Worm (Caenorhabditis elegans) whole organism, L3 larva: ENCODE measurements around the gene R193.2.

Experiments
- ZK546.5 ChIP-seq: sonication (generic microtip); optimal IDR thresholded peaks from 2 replicates; lab custom pipeline; 2017; ENCODE audit warnings: missing biosample characterization, missing genetic modification characterization
- aly-2 ChIP-seq: fragments of 150-350 bp; optimal IDR thresholded peaks from 2 replicates; lab custom pipeline; 2014; ENCODE audit warnings: missing biosample characterization, missing genetic modification characterization
- ama-1 ChIP-seq: fragments of 150-350 bp; optimal IDR thresholded peaks from 2 replicates; lab custom pipeline; 2018
- ceh-16 ChIP-seq: sonication (generic microtip); optimal IDR thresholded peaks from 2 replicates; lab custom pipeline; 2017; ENCODE audit warnings: missing biosample characterization, missing genetic modification characterization
- ceh-28 ChIP-seq: fragments of 150-350 bp; optimal IDR thresholded peaks from 2 replicates; lab custom pipeline; 2014; ENCODE audit warnings: missing biosample characterization, missing genetic modification reagents, missing genetic modification characterization
- ceh-82 ChIP-seq: fragments of 150-350 bp; optimal IDR thresholded peaks from 2 replicates; lab custom pipeline; 2014; ENCODE audit warnings: missing biosample characterization, missing genetic modification characterization
- ceh-9 ChIP-seq: sonication (generic microtip); optimal IDR thresholded peaks from 2 replicates; lab custom pipeline; 2018; ENCODE audit warnings: missing biosample characterization, missing genetic modification characterization
- daf-12 ChIP-seq: fragments of 150-350 bp; optimal IDR thresholded peaks from 2 replicates; lab custom pipeline; 2014; ENCODE audit warnings: missing biosample characterization, missing genetic modification reagents, missing genetic modification characterization
- egl-27 ChIP-seq: sonication (generic microtip); optimal IDR thresholded peaks from 4 replicates; lab custom pipeline; 2017; ENCODE audit warnings: missing biosample characterization, missing genetic modification reagents, missing genetic modification characterization
- egl-5 ChIP-seq: fragments of 150-350 bp; optimal IDR thresholded peaks from 2 replicates; lab custom pipeline; 2017; ENCODE audit warnings: missing biosample characterization, missing genetic modification reagents, missing genetic modification characterization, inconsistent platforms
- elt-1 ChIP-seq: fragments of 150-350 bp; optimal IDR thresholded peaks from 2 replicates; lab custom pipeline; 2014; ENCODE audit warnings: missing biosample characterization, missing genetic modification characterization
- elt-2 ChIP-seq: sonication (generic microtip); optimal IDR thresholded peaks from 2 replicates; lab custom pipeline; 2016; ENCODE audit warnings: missing genetic modification reagents, mild to moderate bottlenecking, missing genetic modification characterization, missing compliant biosample characterization
- elt-3 ChIP-seq, 3 experiments: fragments of 150-350 bp in 1 of 3; sonication (generic microtip) in 2 of 3; optimal IDR thresholded peaks; 2 replicates in 2 of 3; 4 replicates in 1 of 3; lab custom pipeline; 2014 to 2017; ENCODE audit warnings: missing biosample characterization in 3 of 3, missing genetic modification characterization in 3 of 3
- eor-1 ChIP-seq, 2 experiments: fragments of 150-350 bp; optimal IDR thresholded peaks; 2 replicates each; lab custom pipeline; 2014 to 2018; ENCODE audit warnings: missing biosample characterization in 2 of 2, missing genetic modification characterization in 2 of 2
- fkh-10 ChIP-seq: sonication (generic microtip); optimal IDR thresholded peaks from 2 replicates; lab custom pipeline; 2017; ENCODE audit warnings: missing biosample characterization, missing genetic modification reagents, missing genetic modification characterization
- fkh-2 ChIP-seq: fragments of 150-350 bp; optimal IDR thresholded peaks from 2 replicates; lab custom pipeline; 2014; ENCODE audit warnings: missing biosample characterization, missing genetic modification reagents, missing genetic modification characterization
- hmg-11 ChIP-seq: sonication (generic microtip); optimal IDR thresholded peaks from 2 replicates; lab custom pipeline; 2016; ENCODE audit warnings: missing genetic modification characterization, missing compliant biosample characterization
- lin-39 ChIP-seq: fragments of 150-350 bp; optimal IDR thresholded peaks from 2 replicates; lab custom pipeline; 2018; ENCODE audit warnings: missing biosample characterization, missing genetic modification reagents, missing genetic modification characterization
- lsy-12 ChIP-seq: sonication (generic microtip); optimal IDR thresholded peaks from 2 replicates; lab custom pipeline; 2016; ENCODE audit warnings: mild to moderate bottlenecking, missing genetic modification characterization, missing compliant biosample characterization
- mml-1 ChIP-seq: fragments of 150-350 bp; sonication (generic microtip); optimal IDR thresholded peaks from 3 replicates; lab custom pipeline; 2014; ENCODE audit warnings: missing biosample characterization, missing genetic modification characterization
- nfya-1 ChIP-seq: sonication (generic microtip); optimal IDR thresholded peaks from 2 replicates; lab custom pipeline; 2017; ENCODE audit warnings: missing genetic modification characterization, mild to moderate bottlenecking, missing compliant biosample characterization, antibody characterized with exemption, moderate library complexity; ENCODE audit not compliant: insufficient read depth
- nhr-11 ChIP-seq: fragments of 150-350 bp; optimal IDR thresholded peaks from 2 replicates; lab custom pipeline; 2014; ENCODE audit warnings: missing biosample characterization, missing genetic modification characterization
- nhr-12 ChIP-seq: fragments of 150-350 bp; optimal IDR thresholded peaks from 2 replicates; lab custom pipeline; 2014; ENCODE audit warnings: missing biosample characterization, missing genetic modification characterization
- nhr-23 ChIP-seq: fragments of 150-350 bp; optimal IDR thresholded peaks from 2 replicates; lab custom pipeline; 2014; ENCODE audit warnings: missing biosample characterization, missing genetic modification reagents, missing genetic modification characterization
- nhr-237 ChIP-seq: fragments of 150-350 bp; optimal IDR thresholded peaks from 2 replicates; lab custom pipeline; 2014; ENCODE audit warnings: missing biosample characterization, missing genetic modification characterization
- nhr-25 ChIP-seq: sonication (generic microtip); optimal IDR thresholded peaks from 2 replicates; lab custom pipeline; 2017; ENCODE audit warnings: missing biosample characterization, missing genetic modification characterization
- nhr-28 ChIP-seq: fragments of 150-350 bp; optimal IDR thresholded peaks from 2 replicates; lab custom pipeline; 2014; ENCODE audit warnings: missing biosample characterization, missing genetic modification characterization
- nhr-43 ChIP-seq: sonication (generic microtip); optimal IDR thresholded peaks from 2 replicates; lab custom pipeline; 2016; ENCODE audit warnings: mild to moderate bottlenecking, missing genetic modification characterization, missing compliant biosample characterization; ENCODE audit not compliant: poor library complexity, severe bottlenecking
- nhr-76 ChIP-seq: fragments of 150-350 bp; sonication (generic microtip); optimal IDR thresholded peaks from 5 replicates; lab custom pipeline; 2014; ENCODE audit warnings: missing biosample characterization, missing genetic modification characterization
- pha-4 ChIP-seq: fragments of 150-350 bp; optimal IDR thresholded peaks from 2 replicates; lab custom pipeline; 2014; ENCODE audit warnings: missing biosample characterization, missing genetic modification reagents, missing genetic modification characterization
- pqm-1 ChIP-seq: fragments of 150-350 bp; optimal IDR thresholded peaks from 2 replicates; lab custom pipeline; 2017; ENCODE audit warnings: missing biosample characterization, missing genetic modification characterization, inconsistent platforms
- sea-2 ChIP-seq: fragments of 150-350 bp; sonication (generic microtip); optimal IDR thresholded peaks from 4 replicates; lab custom pipeline; 2014; ENCODE audit warnings: missing biosample characterization, missing genetic modification reagents, missing genetic modification characterization
- skn-1 ChIP-seq: fragments of 150-350 bp; optimal IDR thresholded peaks from 2 replicates; lab custom pipeline; 2014; ENCODE audit warnings: missing biosample characterization, missing genetic modification characterization
- snpc-4 ChIP-seq: fragments of 150-350 bp; optimal IDR thresholded peaks from 2 replicates; lab custom pipeline; 2014; ENCODE audit warnings: missing biosample characterization, missing genetic modification characterization
- tbx-2 ChIP-seq: sonication (generic microtip); optimal IDR thresholded peaks from 2 replicates; lab custom pipeline; 2016; ENCODE audit warnings: mild to moderate bottlenecking, missing genetic modification characterization, missing compliant biosample characterization
- unc-62 ChIP-seq: fragments of 150-350 bp; sonication (generic microtip); optimal IDR thresholded peaks from 4 replicates; lab custom pipeline; 2014; ENCODE audit warnings: missing biosample characterization, missing genetic modification reagents, missing genetic modification characterization
- zag-1 ChIP-seq: fragments of 150-350 bp; optimal IDR thresholded peaks from 2 replicates; lab custom pipeline; 2014; ENCODE audit warnings: missing biosample characterization, missing genetic modification characterization
- ztf-11 ChIP-seq: fragments of 150-350 bp; optimal IDR thresholded peaks from 2 replicates; lab custom pipeline; 2014; ENCODE audit warnings: missing biosample characterization, missing genetic modification characterization

The R193.2 gene

DNA sequence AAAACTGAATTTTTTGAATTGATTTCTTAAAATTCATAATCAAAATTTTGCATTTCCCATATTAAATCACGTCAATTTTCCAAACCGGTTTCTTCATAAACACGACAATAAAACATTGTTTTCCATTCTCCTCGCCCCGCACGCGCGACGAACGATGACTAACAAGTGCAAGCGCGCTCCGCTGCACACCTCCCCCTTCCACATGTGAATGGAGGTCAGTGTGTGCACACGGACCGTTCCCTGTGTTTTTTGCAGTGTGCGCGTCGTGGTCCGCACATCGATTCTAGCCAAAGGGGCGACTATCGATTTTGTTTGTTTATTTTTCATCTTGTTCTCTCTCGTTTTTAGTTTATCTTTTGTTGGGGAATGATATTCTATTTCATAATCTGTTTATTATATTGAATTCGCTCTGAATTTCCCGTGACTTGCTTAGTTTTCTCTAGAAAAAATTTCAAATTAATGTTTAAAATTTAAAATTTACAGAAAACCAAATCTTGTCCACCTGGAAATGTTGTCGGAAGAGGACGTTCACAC is 19.8 kb downstream of the R193.2 start, which contains the start of gene snx-1 (continued):
- no peak for TF ChIP-seq elt-1 (tag; lab: Kevin White, UChicago)
- peak; percentile 41 for TF ChIP-seq nfya-1
- TF ChIP-seq pqm-1 (tag; lab: Kevin White, UChicago): peak; percentile 20
- no peak for TF ChIP-seq daf-12
- no peak for TF ChIP-seq egl-27 (tag; lab: Kevin White, UChicago)
- no peak for TF ChIP-seq lsy-12
- peak; percentile 38 for TF ChIP-seq nhr-43 (tag; lab: Kevin White, UChicago)
- TF ChIP-seq nhr-23: peak; percentile 44
- TF ChIP-seq nhr-11 (tag; lab: Kevin White, UChicago): no peak
- TF ChIP-seq skn-1: peak; percentile 34
- peak; percentile 64 for TF ChIP-seq pha-4
- TF ChIP-seq, all 47 proteins: peak for 17

DNA sequence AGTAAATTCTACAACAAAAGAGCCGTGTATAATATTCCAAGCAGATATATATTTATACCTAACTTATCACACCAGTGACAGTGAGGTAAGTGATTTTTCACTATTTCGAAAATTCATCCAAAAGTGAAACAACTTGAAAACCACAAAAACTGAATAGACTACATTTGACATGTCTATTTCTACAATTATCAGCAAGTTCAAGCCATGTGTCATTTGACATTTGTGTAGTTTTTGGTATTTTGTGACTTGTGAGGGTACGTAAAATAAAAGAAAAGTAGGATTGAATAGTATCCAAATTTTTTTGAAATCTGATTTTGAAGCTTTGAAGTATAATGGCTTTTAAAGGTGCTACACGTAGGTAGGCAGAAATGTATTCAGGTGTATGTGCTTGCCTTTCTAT is 22.2 kb downstream of the R193.2 start:
- TF ChIP-seq egl-27 (tag; lab: Kevin White, UChicago) (no peak), nhr-28 (no peak), elt-3 (tag; optimal IDR thresholded peaks at IDR 0.05; lab: Kevin White, UChicago) (no peak), nhr-25 (no peak), tbx-2 (tag; lab: Kevin White, UChicago) (no peak), lsy-12 (no peak), mml-1 (no peak), daf-12 (no peak), elt-1 (tag; lab: Kevin White, UChicago) (no peak), sea-2 (GFP tag; lab: Kevin White, UChicago) (no peak), skn-1 (no peak), pqm-1 (tag; lab: Kevin White, UChicago) (no peak), nhr-11 (tag; lab: Kevin White, UChicago) (no peak), ceh-82 (tag; lab: Kevin White, UChicago) (no peak), ceh-28 (no peak), fkh-2 (tag; lab: Kevin White, UChicago) (no peak), fkh-10 (GFP tag; lab: Kevin White, UChicago) (no peak), ZK546.5 (tag; lab: Kevin White, UChicago) (no peak)

DNA sequence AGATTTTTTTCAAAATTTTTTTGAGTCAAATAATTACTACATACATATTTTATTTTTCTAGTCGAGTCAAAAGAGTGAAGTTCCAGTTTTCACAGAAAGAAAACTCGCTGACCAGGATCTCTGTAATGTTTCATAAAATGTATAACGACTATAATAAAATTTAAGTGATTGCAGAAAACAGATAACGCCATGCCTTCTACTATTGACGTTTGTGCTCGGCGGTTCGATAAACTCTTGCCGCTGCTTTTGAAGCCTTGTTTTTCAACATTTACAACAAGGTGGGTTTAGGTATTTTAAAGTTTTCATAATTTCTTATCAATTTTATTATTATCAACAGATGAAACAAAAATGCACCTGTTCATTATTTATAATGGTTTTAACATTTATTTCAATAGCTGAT is 23.0 kb downstream of the R193.2 start, which contains the start of gene lmp-2:
Gene lmp-2, plus strand, starts transcription at position 190 of the 400 bp plus-strand sequence.
- no peak for TF ChIP-seq ztf-11 (tag; lab: Kevin White, UChicago)
- TF ChIP-seq pqm-1 (tag; lab: Kevin White, UChicago): peak; percentile 45
- TF ChIP-seq pha-4: no peak
- TF ChIP-seq elt-2: peak; percentile 83

DNA sequence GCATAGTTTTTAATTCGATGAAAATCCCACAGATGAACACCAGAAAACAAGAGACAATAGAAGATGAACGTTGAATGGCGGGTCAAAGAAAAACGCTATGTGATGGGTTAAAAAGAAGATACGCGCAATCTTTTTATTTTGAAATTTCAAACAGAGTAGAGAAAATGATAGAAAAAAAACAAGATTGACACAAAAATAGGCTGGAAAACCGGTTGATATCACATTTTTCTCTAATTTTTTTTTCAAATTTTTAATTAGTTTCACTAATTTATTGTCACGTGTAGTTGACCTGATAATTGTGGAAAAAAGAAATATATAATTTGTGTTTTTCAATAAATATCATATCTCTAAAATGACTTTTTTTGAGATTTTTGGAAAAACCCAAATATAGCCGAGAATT is 24.2 kb downstream of the R193.2 start, which contains the start of gene C05D9.9:
Gene C05D9.9, minus strand, starts transcription at position 101 of the 400 bp plus-strand sequence.
- TF ChIP-seq nhr-12 (tag; lab: Kevin White, UChicago) (no peak), skn-1 (no peak), zag-1 (tag; lab: Kevin White, UChicago) (no peak), daf-12 (no peak), nhr-28 (no peak), lsy-12 (no peak), egl-5 (no peak), elt-3 (tag; optimal IDR thresholded peaks at IDR 0.05; lab: Kevin White, UChicago) (no peak), ZK546.5 (tag; lab: Kevin White, UChicago) (no peak)

DNA sequence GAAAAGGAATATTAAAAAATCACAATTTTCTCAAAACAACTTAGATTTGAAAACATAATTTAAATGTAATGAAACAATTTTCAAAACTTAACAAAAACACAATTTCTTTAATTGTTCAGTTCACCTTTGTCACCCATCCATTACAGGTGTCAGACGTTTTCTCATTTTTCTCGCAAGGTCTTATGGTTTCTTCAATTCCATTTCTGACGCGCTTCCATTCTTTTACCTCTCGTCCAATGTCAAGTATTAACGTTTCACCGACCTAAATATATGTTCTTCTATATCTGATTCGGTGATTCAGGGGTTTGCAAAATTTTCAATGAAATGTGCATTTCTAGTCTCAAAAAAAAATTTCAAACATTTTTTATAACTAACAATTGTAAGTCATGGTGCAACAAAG is 24.9 kb downstream of the R193.2 start:
- TF ChIP-seq nhr-25 (peak; percentile 3), nhr-76 (tag; lab: Kevin White, UChicago) (no peak)

DNA sequence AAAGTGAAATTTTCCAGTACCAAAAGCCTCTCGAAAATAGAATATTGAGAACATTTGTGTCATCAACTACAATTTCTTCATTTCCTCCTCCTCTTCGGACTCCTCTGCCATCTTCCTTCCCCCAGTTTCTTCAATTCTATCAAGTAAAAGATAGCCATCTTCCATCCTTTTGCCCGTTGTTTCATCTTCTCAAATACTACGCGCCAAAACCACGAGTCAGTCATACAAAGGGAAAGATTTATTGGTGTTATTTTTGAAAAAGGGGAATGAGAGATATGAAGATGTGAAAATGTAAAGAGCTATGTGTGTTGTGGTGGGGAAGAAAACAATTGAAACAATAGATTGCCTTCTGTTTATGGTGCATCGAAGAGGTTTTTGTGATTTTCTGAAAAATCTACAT is 26.2 kb downstream of the R193.2 start:
- TF ChIP-seq ceh-28: no peak
- TF ChIP-seq fkh-2 (tag; lab: Kevin White, UChicago): no peak
- TF ChIP-seq snpc-4 (tag; lab: Kevin White, UChicago): no peak
- TF ChIP-seq skn-1: no peak
- TF ChIP-seq ceh-16 (tag; lab: Kevin White, UChicago): no peak
- TF ChIP-seq ztf-11 (tag; lab: Kevin White, UChicago): no peak
- no peak for TF ChIP-seq eor-1 (tag; optimal IDR thresholded peaks at IDR 0.05; lab: Kevin White, UChicago)
- peak; percentile 28 for TF ChIP-seq lin-39 (tag; lab: Kevin White, UChicago)
- no peak for TF ChIP-seq ceh-9 (tag; lab: Kevin White, UChicago)
- TF ChIP-seq nfya-1: peak; percentile 61
- no peak for TF ChIP-seq pqm-1 (tag; lab: Kevin White, UChicago)
- TF ChIP-seq hmg-11 (tag; lab: Kevin White, UChicago): no peak
- TF ChIP-seq sea-2 (GFP tag; lab: Kevin White, UChicago): no peak
- TF ChIP-seq nhr-25: peak; percentile 14
- peak; percentile 87 for TF ChIP-seq elt-1 (tag; lab: Kevin White, UChicago)
- no peak for TF ChIP-seq elt-3 (tag; optimal IDR thresholded peaks at IDR 0.05; lab: Kevin White, UChicago)
- peak; percentile 7 for TF ChIP-seq ama-1 (lab: Kevin White, UChicago)
- peak; percentile 18 for TF ChIP-seq unc-62 (GFP tag; lab: Kevin White, UChicago)
- no peak for TF ChIP-seq aly-2
- TF ChIP-seq egl-5: peak; percentile 64
- TF ChIP-seq ceh-82 (tag; lab: Kevin White, UChicago): no peak
- TF ChIP-seq nhr-237 (tag; lab: Kevin White, UChicago): no peak
